Worm (Caenorhabditis elegans): ENCODE data around the gene F58G6.7.
A peak's percentile ranks its signal among the peaks of the same experiment; 100 is the strongest.

F58G6.7 gene

DNA sequence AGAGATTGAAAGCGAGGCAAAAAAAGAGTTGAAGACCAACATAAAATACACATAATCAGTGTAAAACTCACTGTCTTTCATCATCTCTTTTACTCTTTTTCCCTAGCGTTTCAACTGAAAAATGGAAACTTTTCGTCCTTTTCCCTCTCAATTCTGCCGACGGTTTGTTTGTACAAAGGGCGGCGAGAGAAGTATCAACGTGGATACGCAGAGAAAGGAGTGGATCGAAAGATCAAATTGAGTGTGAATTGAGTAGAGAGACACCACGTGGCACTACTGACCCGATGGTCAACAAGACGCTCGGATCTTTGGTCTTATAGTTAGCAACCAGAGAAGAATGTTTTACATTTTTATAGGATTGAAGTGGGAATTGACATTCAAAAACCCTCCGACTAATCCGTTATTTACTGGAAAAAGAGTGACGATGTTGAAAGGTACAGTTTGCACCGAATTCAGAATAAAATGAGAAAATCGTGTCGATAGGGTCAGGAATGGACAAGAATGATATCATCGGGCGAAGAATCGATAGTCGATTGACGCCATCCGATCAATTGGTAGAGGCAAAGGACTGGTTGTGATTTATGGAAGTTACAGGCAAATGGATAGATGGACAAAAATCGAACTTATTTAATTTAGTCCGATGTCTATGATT lies 17.0 kb downstream of the F58G6.7 start:
- TF ChIP-seq unc-39 (tag; optimal IDR thresholded peaks at IDR 0.05), result no peak
- TF ChIP-seq hlh-1 (tag; optimal IDR thresholded peaks at IDR 0.05), result peak; percentile 7

DNA sequence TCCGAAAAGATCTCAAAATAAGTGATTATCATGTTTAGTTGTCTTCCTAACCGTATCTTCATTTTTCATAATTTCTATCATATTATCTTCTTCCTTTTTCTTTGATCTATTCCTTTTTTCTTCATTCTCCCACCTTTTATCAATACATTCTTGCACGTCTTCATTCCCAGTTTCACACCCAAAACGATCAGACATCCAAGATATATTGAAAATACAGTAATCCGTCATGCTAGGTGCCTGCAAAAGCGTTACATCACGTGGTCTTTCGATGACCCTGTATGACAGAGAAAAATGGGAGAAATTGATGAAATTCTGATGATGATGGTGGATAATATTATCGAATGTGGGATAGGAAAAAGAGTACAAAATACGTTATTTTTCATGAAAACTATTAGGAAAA lies 18.3 kb downstream of the F58G6.7 start:
- TF ChIP-seq snpc-4 (tag; optimal IDR thresholded peaks at IDR 0.05) (no peak), unc-120 (tag; optimal IDR thresholded peaks at IDR 0.05; ENCODE audit: poor library complexity, severe bottlenecking) (no peak), sem-2 (GFP tag; optimal IDR thresholded peaks at IDR 0.05) (no peak)

DNA sequence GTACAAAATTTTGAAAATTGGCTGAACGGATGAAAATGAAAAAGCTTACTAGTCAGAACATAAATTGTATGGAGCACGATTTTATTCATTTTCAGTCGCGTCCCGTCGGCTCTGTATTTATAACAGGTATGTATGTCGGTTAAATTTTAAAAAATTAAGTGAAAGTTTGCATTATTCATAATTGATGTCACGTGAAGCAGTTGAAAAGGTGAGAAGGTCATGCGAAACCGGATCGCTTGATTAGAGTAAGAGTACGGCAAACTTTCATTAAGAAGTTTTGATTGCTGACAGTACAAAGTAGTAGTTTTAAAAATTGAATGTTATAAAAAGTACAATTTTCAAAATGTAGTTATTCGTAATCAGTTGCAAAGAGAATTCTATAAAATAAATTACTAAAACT lies 19.1 kb downstream of the F58G6.7 start:
- no peak for TF ChIP-seq zip-8 (tag; optimal IDR thresholded peaks at IDR 0.05)
- TF ChIP-seq lin-32 (GFP tag; optimal IDR thresholded peaks at IDR 0.05), result no peak
- TF ChIP-seq ztf-11 (tag; optimal IDR thresholded peaks at IDR 0.05), result no peak
- no peak for TF ChIP-seq mls-2 (tag; optimal IDR thresholded peaks at IDR 0.05)

DNA sequence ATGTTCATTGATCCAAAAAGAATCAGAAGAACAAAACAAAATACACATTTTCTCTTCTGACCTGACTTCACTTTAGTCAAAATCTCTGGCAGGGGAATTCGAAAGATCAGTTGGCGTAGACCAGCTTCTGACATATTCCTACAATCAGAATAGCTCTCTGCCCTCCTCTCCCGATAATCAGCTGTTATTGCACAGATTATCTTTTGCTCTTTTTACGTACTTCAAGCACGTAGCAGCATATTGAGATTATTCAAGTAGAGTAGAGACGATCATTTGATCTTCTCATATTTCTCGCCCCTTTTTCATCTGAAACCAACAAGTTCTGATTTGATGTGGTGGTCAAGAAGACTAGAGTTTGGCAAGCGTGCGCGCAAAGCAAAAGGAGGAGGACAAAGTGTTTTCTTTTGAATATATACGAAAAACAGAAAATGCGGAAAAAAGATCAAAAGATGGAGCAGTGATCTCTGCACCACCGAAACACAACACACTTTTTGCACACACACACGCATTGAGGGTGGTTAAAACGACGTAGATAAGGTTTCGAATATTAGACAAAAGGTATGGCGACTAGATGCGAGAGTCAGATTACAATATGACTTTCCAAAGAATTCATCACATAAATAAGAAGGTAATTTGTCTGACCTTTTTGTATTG lies 19.7 kb downstream of the F58G6.7 start:
- TF ChIP-seq pha-4 (tag; optimal IDR thresholded peaks at IDR 0.05) (no peak), unc-62 (GFP tag; optimal IDR thresholded peaks at IDR 0.05) (no peak), elt-1 (tag; optimal IDR thresholded peaks at IDR 0.05; ENCODE audit: borderline replicate concordance, insufficient read depth) (no peak), ham-2 (GFP tag; optimal IDR thresholded peaks at IDR 0.05) (no peak), nhr-28 (tag; optimal IDR thresholded peaks at IDR 0.05) (no peak), lsy-2 (tag; optimal IDR thresholded peaks at IDR 0.05) (no peak), blmp-1 (tag; optimal IDR thresholded peaks at IDR 0.05) (no peak), mab-5 (tag; optimal IDR thresholded peaks at IDR 0.05) (no peak), sptf-1 (tag; optimal IDR thresholded peaks at IDR 0.05) (no peak), nhr-76 (tag; optimal IDR thresholded peaks at IDR 0.05) (no peak), tbx-8 (GFP tag; optimal IDR thresholded peaks at IDR 0.05) (no peak), hlh-1 (tag; optimal IDR thresholded peaks at IDR 0.05) (no peak), lin-32 (GFP tag; optimal IDR thresholded peaks at IDR 0.05) (no peak), nhr-12 (tag; optimal IDR thresholded peaks at IDR 0.05) (no peak), M03D4.4 (tag; optimal IDR thresholded peaks at IDR 0.05) (no peak), drap-1 (GFP tag; optimal IDR thresholded peaks at IDR 0.05) (no peak), ceh-83 (GFP tag; optimal IDR thresholded peaks at IDR 0.05) (no peak), ztf-11 (tag; optimal IDR thresholded peaks at IDR 0.05) (no peak), flh-1 (GFP tag; optimal IDR thresholded peaks at IDR 0.05) (no peak), sem-2 (GFP tag; optimal IDR thresholded peaks at IDR 0.05) (no peak)

DNA sequence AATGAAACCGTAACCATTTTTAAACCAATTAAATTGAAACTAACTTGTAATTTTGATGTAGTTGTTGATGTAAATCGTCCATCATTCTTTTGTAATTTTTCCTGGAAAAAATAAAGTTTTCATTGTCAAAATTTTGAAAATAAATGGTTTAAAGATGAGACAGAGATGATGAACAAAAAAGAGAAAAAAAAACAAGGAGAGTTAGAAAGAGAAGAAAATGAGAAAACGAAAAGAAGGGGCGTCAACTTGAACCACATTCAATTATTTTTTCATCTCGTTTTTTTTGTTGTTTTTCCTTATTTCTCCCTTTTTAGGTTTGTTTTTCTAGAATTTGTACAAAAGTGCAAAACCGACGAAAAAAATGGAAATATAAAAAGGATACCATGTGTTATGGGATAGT lies 21.5 kb downstream of the F58G6.7 start, which contains the start of gene nhr-34:
Gene nhr-34 (minus strand): TSS at position 101 of the 400 bp plus-strand sequence.
- TF ChIP-seq ces-1 (GFP tag; optimal IDR thresholded peaks at IDR 0.05), result peak; percentile 27
- no peak for TF ChIP-seq sem-2 (GFP tag; optimal IDR thresholded peaks at IDR 0.05)

DNA sequence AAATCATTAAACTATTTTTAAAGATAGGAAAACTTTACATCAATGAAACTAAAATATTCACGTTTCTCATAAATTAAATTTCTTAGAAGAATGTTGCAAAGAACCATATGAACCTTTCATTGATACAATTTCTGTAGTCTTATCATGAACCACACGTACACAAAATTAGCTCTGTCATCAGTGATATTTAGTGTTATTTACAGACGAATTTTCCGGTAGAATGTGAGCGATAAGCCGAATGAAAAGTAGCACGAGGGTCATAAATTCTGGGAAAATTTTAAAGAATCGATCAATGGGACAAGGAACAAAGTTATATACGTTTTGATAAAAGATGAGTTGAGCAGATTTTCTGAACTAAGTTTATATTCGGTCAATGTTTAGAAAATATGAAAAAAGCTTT lies 22.4 kb downstream of the F58G6.7 start:
- no peak for TF ChIP-seq pha-4 (tag; optimal IDR thresholded peaks at IDR 0.05)
- TF ChIP-seq mls-2 (tag; optimal IDR thresholded peaks at IDR 0.05), result no peak
- TF ChIP-seq ham-2 (GFP tag; optimal IDR thresholded peaks at IDR 0.05), result no peak
- TF ChIP-seq mab-5 (tag; optimal IDR thresholded peaks at IDR 0.05), result no peak
- TF ChIP-seq lin-32 (GFP tag; optimal IDR thresholded peaks at IDR 0.05), result no peak
- TF ChIP-seq ceh-43 (GFP tag; optimal IDR thresholded peaks at IDR 0.05), result no peak
- no peak for TF ChIP-seq flh-1 (GFP tag; optimal IDR thresholded peaks at IDR 0.05)
- TF ChIP-seq ceh-83 (GFP tag; optimal IDR thresholded peaks at IDR 0.05), result no peak
- no peak for TF ChIP-seq hlh-1 (tag; optimal IDR thresholded peaks at IDR 0.05)
- TF ChIP-seq sem-2 (GFP tag; optimal IDR thresholded peaks at IDR 0.05), result no peak
- no peak for TF ChIP-seq nhr-237 (tag; optimal IDR thresholded peaks at IDR 0.05)
- TF ChIP-seq ztf-11 (tag; optimal IDR thresholded peaks at IDR 0.05), result no peak
- no peak for TF ChIP-seq lsy-2 (tag; optimal IDR thresholded peaks at IDR 0.05)
- no peak for TF ChIP-seq unc-120 (tag; optimal IDR thresholded peaks at IDR 0.05; ENCODE audit: poor library complexity, severe bottlenecking)
- no peak for TF ChIP-seq elt-1 (tag; optimal IDR thresholded peaks at IDR 0.05; ENCODE audit: borderline replicate concordance, insufficient read depth)
- no peak for TF ChIP-seq M03D4.4 (tag; optimal IDR thresholded peaks at IDR 0.05)
